Fruit fly (Drosophila melanogaster): ENCODE results near the gene mex1.

The mex1 gene

DNA sequence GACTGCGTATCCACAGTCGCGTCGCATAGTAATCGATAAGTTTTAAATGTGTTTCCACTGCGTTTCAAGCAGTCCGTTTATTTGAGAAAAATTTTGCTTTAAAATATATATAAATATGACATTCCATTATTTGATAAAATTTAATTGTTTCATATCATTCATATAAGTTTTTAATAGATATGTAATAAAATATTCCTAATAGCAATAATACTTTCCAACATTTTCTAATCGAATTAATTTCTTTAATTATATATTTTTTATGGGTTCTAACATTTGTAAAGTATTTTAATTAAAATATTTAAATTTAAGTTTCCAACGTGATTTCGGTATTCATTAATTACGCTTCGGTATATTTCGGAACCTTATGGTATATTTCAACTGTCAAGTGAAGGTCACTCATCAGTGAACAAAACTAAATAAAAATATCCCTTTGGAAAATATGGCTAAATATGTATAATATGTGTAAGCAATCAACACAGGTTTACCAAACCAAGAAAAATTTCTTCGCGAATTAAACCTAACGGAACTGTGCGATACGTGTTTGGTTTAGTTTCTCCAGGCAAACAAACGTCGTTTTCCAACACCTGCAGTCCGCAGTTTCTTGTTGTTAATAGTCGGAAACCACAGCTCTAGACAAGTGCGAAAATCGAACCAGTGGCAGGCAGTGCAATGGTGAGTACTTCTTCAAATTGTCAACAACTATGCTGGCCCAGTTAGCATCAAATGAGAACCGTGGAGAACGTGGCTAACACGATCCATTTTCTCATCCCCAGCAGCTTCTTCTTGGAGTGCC lies 43.9 kb upstream of the mex1 start, which contains the start of the genes CG7739 and SCCRO (continued):
- no peak for TF ChIP-seq Hmx (GFP tag; optimal IDR thresholded peaks at IDR 0.05)
- TF ChIP-seq lmd (GFP tag; IDR thresholded peaks at IDR 0.05): peak; percentile 61; the same call in 1 of the 2 replicates
- peak; percentile 71 for TF ChIP-seq Xbp1 (GFP tag; optimal IDR thresholded peaks at IDR 0.05)
- TF ChIP-seq ssp (GFP tag; IDR thresholded peaks at IDR 0.05): peak; percentile 83
- TF ChIP-seq cg (GFP tag; optimal IDR thresholded peaks at IDR 0.05): no peak
- TF ChIP-seq ind (GFP tag; optimal IDR thresholded peaks at IDR 0.05): peak; percentile 57
- no peak for TF ChIP-seq nom (GFP tag; optimal IDR thresholded peaks at IDR 0.05)
- TF ChIP-seq CG17359 (tag; optimal IDR thresholded peaks at IDR 0.05): peak; percentile 54
- TF ChIP-seq CG6254 (GFP tag; optimal IDR thresholded peaks at IDR 0.05): no peak
- TF ChIP-seq CG17912 (GFP tag; optimal IDR thresholded peaks at IDR 0.05): peak; percentile 28
- peak; percentile 35 for TF ChIP-seq Bdp1 (GFP tag; optimal IDR thresholded peaks at IDR 0.05)
- TF ChIP-seq CG2875 (GFP tag; optimal IDR thresholded peaks at IDR 0.05): no peak
- no peak for TF ChIP-seq cwo (GFP tag; optimal IDR thresholded peaks at IDR 0.05)
- no peak for TF ChIP-seq p53 (GFP tag; optimal IDR thresholded peaks at IDR 0.05)
- no peak for TF ChIP-seq CG7928 (GFP tag; optimal IDR thresholded peaks at IDR 0.05)
- no peak for TF ChIP-seq CG42726 (GFP tag; IDR thresholded peaks at IDR 0.05; ENCODE audit: partially characterized antibody)
- no peak for TF ChIP-seq croc (GFP tag; conservative IDR thresholded peaks at IDR 0.05)
- peak; percentile 57; the same call in 1 of the 2 replicates for TF ChIP-seq CG11696 (GFP tag; IDR thresholded peaks at IDR 0.05)
- TF ChIP-seq bowl (GFP tag; IDR thresholded peaks at IDR 0.05): no peak
- peak; percentile 2 for TF ChIP-seq gro (GFP tag; optimal IDR thresholded peaks at IDR 0.05)
- TF ChIP-seq Camta (GFP tag; optimal IDR thresholded peaks at IDR 0.05): no peak
- TF ChIP-seq Atf6 (GFP tag; IDR thresholded peaks at IDR 0.05): peak; percentile 60; the same call in 1 of the 2 replicates
- TF ChIP-seq MTF-1 (GFP tag; optimal IDR thresholded peaks at IDR 0.05; ENCODE audit: borderline replicate concordance): no peak
- TF ChIP-seq CG3726 (GFP tag; IDR thresholded peaks at IDR 0.05): no peak
- TF ChIP-seq prd (optimal IDR thresholded peaks at IDR 0.05): no peak
- TF ChIP-seq prd (GFP tag; IDR thresholded peaks at IDR 0.05): peak; percentile 51; the same call in 1 of the 3 replicates
- no peak for TF ChIP-seq Jarid2 (GFP tag; optimal IDR thresholded peaks at IDR 0.05)
- no peak for TF ChIP-seq eve (GFP tag; optimal IDR thresholded peaks at IDR 0.05)
- peak; percentile 42 for TF ChIP-seq mam (GFP tag; optimal IDR thresholded peaks at IDR 0.05)
- TF ChIP-seq CG15696 (tag; optimal IDR thresholded peaks at IDR 0.05): peak; percentile 43
- TF ChIP-seq D (optimal IDR thresholded peaks at IDR 0.05): no peak
- no peak for TF ChIP-seq D (GFP tag; optimal IDR thresholded peaks at IDR 0.05)
- no peak for TF ChIP-seq schlank (tag; optimal IDR thresholded peaks at IDR 0.05)
- TF ChIP-seq mirr (GFP tag; optimal IDR thresholded peaks at IDR 0.05): no peak
- TF ChIP-seq CG31441 (GFP tag; IDR thresholded peaks at IDR 0.05): peak; percentile 81
- TF ChIP-seq lbe (GFP tag; optimal IDR thresholded peaks at IDR 0.05): no peak
- TF ChIP-seq CG3407 (GFP tag; optimal IDR thresholded peaks at IDR 0.05): no peak
- no peak for TF ChIP-seq CG31365 (tag; optimal IDR thresholded peaks at IDR 0.05)
- TF ChIP-seq her (GFP tag; optimal IDR thresholded peaks at IDR 0.05): peak; percentile 10
- TF ChIP-seq Neu2 (GFP tag; optimal IDR thresholded peaks at IDR 0.05; ENCODE audit: borderline replicate concordance): no peak
- peak; percentile 46; the same call in 1 of the 2 replicates for TF ChIP-seq Awh (GFP tag; IDR thresholded peaks at IDR 0.05)
- peak; percentile 42 for TF ChIP-seq Hmr (GFP tag; optimal IDR thresholded peaks at IDR 0.05)
- TF ChIP-seq pan (optimal IDR thresholded peaks at IDR 0.05): no peak
- TF ChIP-seq pan (GFP tag; optimal IDR thresholded peaks at IDR 0.05 in 1 of 2, IDR thresholded peaks at IDR 0.05 in 1 of 2): peak in 1 of 2 experiments; percentile 85
- no peak for TF ChIP-seq Bteb2 (GFP tag; optimal IDR thresholded peaks at IDR 0.05)
- peak; percentile 24 for TF ChIP-seq tup (GFP tag; optimal IDR thresholded peaks at IDR 0.05)
- no peak for TF ChIP-seq Doc3 (GFP tag; IDR thresholded peaks at IDR 0.05; ENCODE audit: partially characterized antibody)
- TF ChIP-seq ems (GFP tag; optimal IDR thresholded peaks at IDR 0.05): peak; percentile 52
- peak; percentile 46 for TF ChIP-seq CG12155 (GFP tag; optimal IDR thresholded peaks at IDR 0.05)
- TF ChIP-seq CG12071 (GFP tag; optimal IDR thresholded peaks at IDR 0.05): no peak

Data from whole organism, embryonic.